Worm (Caenorhabditis elegans): ENCODE data around the gene Y43C5B.3.
A peak's percentile ranks its signal among the peaks of the same experiment; 100 is the strongest.

Y43C5B.3 gene

DNA sequence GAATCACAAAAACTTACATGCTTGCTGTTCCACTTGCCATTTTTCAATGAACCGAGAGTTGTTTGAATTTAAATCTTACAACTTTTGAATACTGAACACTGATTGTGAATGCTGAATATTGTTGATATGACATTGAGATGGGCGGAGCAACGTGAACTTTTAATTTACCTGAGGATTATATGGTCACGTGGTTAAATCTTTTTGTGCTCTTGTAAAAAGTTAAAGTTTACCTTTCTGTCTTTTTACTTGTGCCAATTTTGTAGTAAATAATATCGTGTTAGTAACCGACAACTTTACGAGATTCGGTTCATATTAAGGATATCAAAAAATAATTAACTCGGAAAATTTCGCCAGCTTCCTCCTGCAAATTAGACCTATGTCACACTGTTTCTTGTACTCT lies 1.9 kb downstream of the Y43C5B.3 start, which contains the start of gene Y43C5B.2:
TSS of gene Y43C5B.2 (minus strand) at position 101 of the 400 bp plus-strand sequence.
- no peak for TF ChIP-seq tab-1 (GFP tag; IDR thresholded peaks at IDR 0.05)
- TF ChIP-seq T22C8.4 (GFP tag; IDR thresholded peaks at IDR 0.05): no peak
- no peak for TF ChIP-seq flt-1 (GFP tag; IDR thresholded peaks at IDR 0.05)
- no peak for TF ChIP-seq ztf-23 (GFP tag; IDR thresholded peaks at IDR 0.05)
- no peak for TF ChIP-seq cog-1 (tag; optimal IDR thresholded peaks at IDR 0.05)
- no peak for TF ChIP-seq klf-2 (GFP tag; conservative IDR thresholded peaks at IDR 0.05)
- no peak for TF ChIP-seq ref-1 (GFP tag; conservative IDR thresholded peaks at IDR 0.05)
- no peak for TF ChIP-seq ztf-29 (GFP tag; IDR thresholded peaks at IDR 0.05)
- no peak for TF ChIP-seq med-1 (GFP tag; optimal IDR thresholded peaks at IDR 0.05; ENCODE audit: insufficient read depth)

DNA sequence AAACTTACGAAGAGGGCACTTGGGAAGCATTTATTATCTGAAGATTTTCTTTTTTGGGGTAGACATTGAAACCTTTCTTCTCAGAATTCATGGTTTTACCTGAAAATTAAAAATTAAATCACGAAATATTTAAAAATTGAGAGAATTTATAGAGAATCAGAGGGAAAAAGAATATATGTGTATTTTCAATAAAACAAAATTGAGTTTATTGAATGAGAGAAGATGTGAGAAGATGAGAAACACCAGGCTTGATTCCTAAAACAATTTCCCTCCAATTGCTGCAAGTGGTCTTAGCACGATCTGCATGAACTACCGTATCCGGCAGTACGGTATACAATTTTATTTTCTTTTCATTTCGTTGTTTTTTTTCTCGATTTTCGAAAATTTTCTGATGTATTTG lies 6.7 kb downstream of the Y43C5B.3 start, which contains the start of gene R11A8.1:
TSS of gene R11A8.1 (minus strand) at position 101 of the 400 bp plus-strand sequence.
- TF ChIP-seq ztf-23 (GFP tag; IDR thresholded peaks at IDR 0.05) (no peak), ztf-29 (GFP tag; IDR thresholded peaks at IDR 0.05) (no peak), ref-1 (GFP tag; conservative IDR thresholded peaks at IDR 0.05) (no peak)

DNA sequence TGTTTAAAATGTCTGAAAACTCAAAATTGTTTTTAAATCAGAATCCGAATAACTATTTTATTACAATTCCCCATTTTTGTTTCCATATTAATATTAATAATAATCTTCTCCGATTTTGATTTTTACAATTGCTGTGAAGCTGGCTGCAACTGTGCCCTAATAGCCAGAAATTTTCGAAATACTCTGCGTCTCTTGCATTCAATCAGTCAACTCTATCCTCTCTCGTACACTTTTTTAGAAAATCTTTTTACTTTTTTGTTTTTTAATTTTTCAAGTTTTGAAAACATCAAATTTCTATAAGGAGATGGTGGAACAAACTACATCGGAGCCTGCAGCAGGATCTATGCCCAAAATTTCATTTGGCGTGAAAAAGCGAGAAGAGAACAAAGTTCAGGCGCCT lies 7.5 kb downstream of the Y43C5B.3 start, which contains the start of gene gkow-1:
TSS of gene gkow-1 (plus strand) at position 301 of the 400 bp plus-strand sequence.
- TF ChIP-seq ztf-23 (GFP tag; IDR thresholded peaks at IDR 0.05) (no peak), cog-1 (tag; optimal IDR thresholded peaks at IDR 0.05) (no peak), ref-1 (GFP tag; conservative IDR thresholded peaks at IDR 0.05) (no peak), T22C8.4 (GFP tag; IDR thresholded peaks at IDR 0.05) (no peak), med-1 (GFP tag; optimal IDR thresholded peaks at IDR 0.05; ENCODE audit: insufficient read depth) (no peak), flt-1 (GFP tag; IDR thresholded peaks at IDR 0.05) (no peak), ztf-29 (GFP tag; IDR thresholded peaks at IDR 0.05) (no peak), tab-1 (GFP tag; IDR thresholded peaks at IDR 0.05) (no peak), klf-2 (GFP tag; conservative IDR thresholded peaks at IDR 0.05) (no peak)

DNA sequence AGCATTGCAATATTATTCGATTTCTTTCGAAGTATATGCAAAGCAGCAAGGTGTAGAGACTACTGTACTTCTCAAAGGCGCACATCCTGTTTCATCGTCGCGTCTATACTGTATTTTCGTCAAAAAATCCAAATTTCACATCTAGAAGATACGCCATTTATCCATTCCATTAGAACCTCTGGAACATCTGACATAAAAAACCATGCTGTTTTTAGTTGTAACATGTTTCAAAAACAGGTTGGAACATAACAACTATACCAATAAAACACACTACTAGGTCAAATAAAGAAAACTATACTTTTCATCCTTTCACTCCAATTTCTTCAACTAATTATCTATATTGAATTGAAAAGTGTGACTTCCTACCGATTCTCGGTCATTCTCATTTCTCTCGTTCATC lies 9.9 kb downstream of the Y43C5B.3 start, which contains the start of gene ugt-59:
TSS of gene ugt-59 (plus strand) at position 301 of the 400 bp plus-strand sequence.
- no peak for TF ChIP-seq tab-1 (GFP tag; IDR thresholded peaks at IDR 0.05)
- TF ChIP-seq T22C8.4 (GFP tag; IDR thresholded peaks at IDR 0.05): no peak
- TF ChIP-seq ztf-23 (GFP tag; IDR thresholded peaks at IDR 0.05): no peak
- TF ChIP-seq flt-1 (GFP tag; IDR thresholded peaks at IDR 0.05): no peak

DNA sequence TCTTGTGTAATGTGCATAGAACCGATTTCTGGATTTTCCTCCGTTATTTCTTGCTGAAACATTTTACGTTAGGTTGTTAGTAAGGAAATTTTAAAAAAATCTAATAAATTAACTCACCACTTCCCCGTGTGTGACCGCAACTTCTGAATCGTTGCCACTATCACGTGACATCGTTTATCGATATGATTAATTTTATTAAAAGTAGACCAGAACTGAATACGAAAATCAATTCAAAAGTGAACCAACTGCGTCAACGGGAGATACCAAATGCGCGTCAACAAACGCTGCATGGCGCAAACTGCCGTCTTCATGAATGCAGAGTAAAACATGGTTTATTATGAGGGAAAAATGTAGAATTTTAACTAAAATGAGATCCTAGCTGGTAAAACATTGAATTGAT lies 15.6 kb downstream of the Y43C5B.3 start, which contains the start of gene sir-2.1:
TSS of gene sir-2.1 (minus strand) at position 212 of the 400 bp plus-strand sequence.
- TF ChIP-seq T22C8.4 (GFP tag; IDR thresholded peaks at IDR 0.05) (no peak), ztf-29 (GFP tag; IDR thresholded peaks at IDR 0.05) (no peak), med-1 (GFP tag; optimal IDR thresholded peaks at IDR 0.05; ENCODE audit: insufficient read depth) (no peak), tab-1 (GFP tag; IDR thresholded peaks at IDR 0.05) (no peak), flt-1 (GFP tag; IDR thresholded peaks at IDR 0.05) (no peak), ref-1 (GFP tag; conservative IDR thresholded peaks at IDR 0.05) (no peak), ztf-23 (GFP tag; IDR thresholded peaks at IDR 0.05) (no peak), klf-2 (GFP tag; conservative IDR thresholded peaks at IDR 0.05) (no peak), cog-1 (tag; optimal IDR thresholded peaks at IDR 0.05) (no peak)

DNA sequence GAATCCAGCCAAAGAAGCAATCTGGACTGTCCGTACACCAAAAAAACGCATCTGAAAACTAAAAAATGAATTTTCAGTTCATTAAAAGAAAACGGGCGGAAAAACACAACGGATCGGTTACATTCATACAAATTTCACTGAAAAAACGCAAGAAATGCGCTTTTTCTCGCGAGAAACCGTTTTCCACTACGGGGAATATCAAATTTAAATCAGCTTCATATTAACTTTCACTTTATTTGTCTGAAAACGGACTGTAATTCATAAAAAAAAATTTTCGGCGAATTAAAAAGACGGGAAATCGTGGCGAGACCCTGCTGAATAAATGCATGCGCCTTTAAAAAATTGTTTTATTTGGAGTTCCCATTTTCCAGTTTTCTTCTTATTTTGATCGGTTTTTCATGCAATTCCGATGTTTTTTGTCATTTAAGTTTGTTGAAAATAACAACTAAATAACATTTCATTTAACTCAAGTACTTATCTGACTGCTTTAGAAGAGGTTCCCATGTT lies 17.4 kb downstream of the Y43C5B.3 start, which contains the start of gene pges-2:
TSS of gene pges-2 (minus strand) at position 51 of the 507 bp plus-strand sequence.
- TF ChIP-seq T22C8.4 (GFP tag; IDR thresholded peaks at IDR 0.05): no peak
- no peak for TF ChIP-seq cog-1 (tag; optimal IDR thresholded peaks at IDR 0.05)
- no peak for TF ChIP-seq med-1 (GFP tag; optimal IDR thresholded peaks at IDR 0.05; ENCODE audit: insufficient read depth)
- no peak for TF ChIP-seq ztf-23 (GFP tag; IDR thresholded peaks at IDR 0.05)
- TF ChIP-seq ztf-29 (GFP tag; IDR thresholded peaks at IDR 0.05): no peak
- TF ChIP-seq flt-1 (GFP tag; IDR thresholded peaks at IDR 0.05): no peak
- no peak for TF ChIP-seq ref-1 (GFP tag; conservative IDR thresholded peaks at IDR 0.05)
- no peak for TF ChIP-seq klf-2 (GFP tag; conservative IDR thresholded peaks at IDR 0.05)
- no peak for TF ChIP-seq tab-1 (GFP tag; IDR thresholded peaks at IDR 0.05)

DNA sequence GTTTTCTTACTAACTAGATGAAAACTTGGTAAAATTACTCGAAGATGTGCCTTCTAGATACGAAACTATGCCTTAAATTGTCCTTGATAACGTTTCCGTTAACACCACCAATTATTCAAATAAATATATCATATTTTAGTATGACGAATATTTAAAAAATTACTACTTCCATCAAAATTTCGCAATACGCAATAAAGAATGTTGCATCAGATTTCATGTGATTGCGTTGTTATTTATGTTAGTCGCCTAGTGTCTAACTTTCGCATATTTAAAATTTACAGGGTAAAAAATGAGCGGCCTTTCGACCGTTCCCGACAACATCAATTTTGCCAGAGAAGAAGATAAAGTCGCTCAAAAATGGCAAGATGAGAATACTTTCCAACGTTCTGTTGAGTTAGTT lies 17.9 kb downstream of the Y43C5B.3 start, which contains the start of gene iars-1:
TSS of gene iars-1 (plus strand) at position 276 of the 400 bp plus-strand sequence.
- no peak for TF ChIP-seq T22C8.4 (GFP tag; IDR thresholded peaks at IDR 0.05)
- TF ChIP-seq ztf-23 (GFP tag; IDR thresholded peaks at IDR 0.05): no peak
- no peak for TF ChIP-seq ref-1 (GFP tag; conservative IDR thresholded peaks at IDR 0.05)
- no peak for TF ChIP-seq med-1 (GFP tag; optimal IDR thresholded peaks at IDR 0.05; ENCODE audit: insufficient read depth)
- no peak for TF ChIP-seq tab-1 (GFP tag; IDR thresholded peaks at IDR 0.05)
- TF ChIP-seq cog-1 (tag; optimal IDR thresholded peaks at IDR 0.05): no peak
- no peak for TF ChIP-seq klf-2 (GFP tag; conservative IDR thresholded peaks at IDR 0.05)
- TF ChIP-seq ztf-29 (GFP tag; IDR thresholded peaks at IDR 0.05): no peak
- no peak for TF ChIP-seq flt-1 (GFP tag; IDR thresholded peaks at IDR 0.05)

DNA sequence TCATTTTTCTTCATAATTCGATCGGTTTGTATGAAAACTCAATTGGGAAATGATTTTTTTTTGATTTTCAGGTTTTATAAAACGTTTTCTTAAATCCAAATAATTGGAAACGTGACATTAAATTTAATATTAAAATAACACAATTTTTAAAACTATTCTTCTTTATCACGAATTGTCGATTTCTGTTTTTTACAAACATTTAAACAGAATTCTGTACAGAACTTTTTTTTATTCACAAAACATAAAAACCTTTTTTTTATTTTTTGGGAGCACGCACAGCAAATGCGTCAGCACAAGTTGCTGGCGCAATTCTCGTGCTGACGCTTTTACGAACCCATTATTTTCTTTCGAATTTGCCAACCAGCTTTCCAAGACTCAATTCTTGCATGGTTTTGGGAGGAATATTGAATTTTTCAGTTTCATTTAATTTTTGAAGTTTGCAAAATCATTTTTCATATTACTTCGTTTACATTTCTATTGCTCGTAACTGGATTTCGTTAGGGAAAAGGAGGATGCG lies 23.4 kb downstream of the Y43C5B.3 start, which contains the start of gene mpz-5:
TSS of gene mpz-5 (minus strand) at position 51 of the 517 bp plus-strand sequence.
- TF ChIP-seq ztf-29 (GFP tag; IDR thresholded peaks at IDR 0.05): 0 out of 2 replicates have a peak, but pooled peaks have one; percentile 26
- 0 out of 2 replicates have a peak, but pooled peaks have one; percentile 46 for TF ChIP-seq flt-1 (GFP tag; IDR thresholded peaks at IDR 0.05)
- TF ChIP-seq klf-2 (GFP tag; conservative IDR thresholded peaks at IDR 0.05): no peak
- TF ChIP-seq med-1 (GFP tag; optimal IDR thresholded peaks at IDR 0.05; ENCODE audit: insufficient read depth): peak; percentile 20
- 0 out of 2 replicates have a peak, but pooled peaks have one; percentile 56 for TF ChIP-seq ztf-23 (GFP tag; IDR thresholded peaks at IDR 0.05)

DNA sequence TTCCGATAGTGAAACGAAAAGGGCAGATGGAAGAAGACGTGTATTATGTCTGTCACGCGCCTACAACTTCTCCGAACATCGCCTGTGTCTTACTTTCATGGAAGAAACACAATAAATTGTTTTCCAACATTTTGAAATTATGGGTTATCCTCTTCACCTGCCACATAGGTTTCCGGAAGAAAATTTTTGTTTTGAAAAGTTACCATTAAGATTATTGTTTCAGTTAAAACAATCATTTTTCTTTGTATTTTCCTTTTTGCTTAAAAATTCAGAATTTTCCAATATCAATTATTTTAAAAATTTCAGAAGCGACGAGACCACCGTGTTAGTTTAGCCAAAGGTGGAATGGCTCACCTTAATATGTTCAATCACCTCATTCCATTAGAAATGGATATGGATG lies 24.2 kb downstream of the Y43C5B.3 start, which contains the start of gene mask-1:
TSS of gene mask-1 (plus strand) at position 301 of the 400 bp plus-strand sequence.
- no peak for TF ChIP-seq ztf-29 (GFP tag; IDR thresholded peaks at IDR 0.05)
- TF ChIP-seq ztf-23 (GFP tag; IDR thresholded peaks at IDR 0.05): no peak
- TF ChIP-seq tab-1 (GFP tag; IDR thresholded peaks at IDR 0.05): no peak

DNA sequence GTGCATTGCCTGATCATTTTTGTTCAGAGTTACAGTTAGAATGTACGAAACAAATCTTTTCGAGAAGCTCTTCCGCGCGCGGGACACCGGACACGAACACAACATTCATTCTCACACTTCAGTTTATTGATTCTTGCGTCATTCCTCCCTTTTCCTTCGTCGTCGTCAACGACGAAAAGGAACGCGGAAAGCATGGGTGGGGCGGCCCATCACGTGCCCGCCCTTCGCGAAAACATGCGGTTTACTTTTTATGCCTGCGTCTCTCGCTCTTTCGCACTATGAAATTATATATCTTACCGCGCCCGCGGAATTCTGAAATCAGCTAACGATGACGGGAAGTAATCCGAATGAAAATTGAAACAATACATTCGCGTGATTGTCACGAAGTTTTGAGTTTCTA lies 30.2 kb downstream of the Y43C5B.3 start:
- TF ChIP-seq cog-1 (tag; optimal IDR thresholded peaks at IDR 0.05) (peak; percentile 13), ref-1 (GFP tag; conservative IDR thresholded peaks at IDR 0.05) (no peak), T22C8.4 (GFP tag; IDR thresholded peaks at IDR 0.05) (0 out of 2 replicates have a peak, but pooled peaks have one; percentile 26), tab-1 (GFP tag; IDR thresholded peaks at IDR 0.05) (no peak)

Data from whole organism, midembryonic.